Fruit fly (Drosophila melanogaster): ENCODE results near the gene toc.
A peak's percentile ranks its signal among the peaks of the same experiment; 100 is the strongest.

toc gene

DNA sequence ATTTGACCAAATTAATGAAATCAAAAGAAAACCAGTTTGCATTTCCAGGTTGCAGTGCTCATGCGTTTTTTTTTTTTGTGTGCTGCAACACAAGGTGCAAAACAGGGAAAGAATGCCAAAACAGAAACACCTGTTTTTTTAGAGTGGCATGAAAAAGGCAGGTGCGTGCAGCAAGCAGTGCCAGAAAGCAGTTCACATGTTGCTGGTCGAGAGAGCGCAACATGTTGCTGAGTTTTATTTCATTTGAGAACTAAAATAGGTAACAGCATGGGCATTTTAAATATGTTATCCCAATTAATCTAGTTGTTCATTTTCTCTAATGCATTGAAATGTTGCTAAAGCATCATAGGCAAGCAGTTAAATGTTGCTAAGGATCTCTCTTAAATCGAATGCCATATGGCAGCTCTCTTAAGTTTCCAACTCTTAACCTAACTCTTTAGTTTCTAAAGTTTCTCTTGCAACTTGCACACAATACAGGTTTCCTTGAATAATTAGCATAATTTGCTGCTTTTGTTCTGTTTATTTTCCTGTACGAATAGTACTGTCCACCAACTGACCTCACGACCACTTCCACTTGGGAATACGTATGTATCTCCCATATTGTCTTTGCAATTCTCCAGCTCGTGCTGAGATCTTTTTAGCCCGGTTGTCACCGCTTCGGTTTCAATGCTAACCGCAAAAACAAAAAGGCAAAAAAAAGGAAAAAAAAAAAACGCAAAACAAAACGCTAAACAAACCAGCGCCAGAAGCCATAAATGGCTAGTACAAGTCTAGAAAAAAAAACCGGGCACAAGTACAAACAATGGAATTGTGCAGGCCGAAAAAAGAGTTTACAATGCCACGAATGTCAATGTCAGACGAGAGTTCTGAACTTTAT is 49.4 kb downstream of the toc start (continued):
- no peak for TF ChIP-seq pzg (GFP tag; optimal IDR thresholded peaks at IDR 0.05)
- TF ChIP-seq D (optimal IDR thresholded peaks at IDR 0.05): no peak
- no peak for TF ChIP-seq D (GFP tag; optimal IDR thresholded peaks at IDR 0.05)
- TF ChIP-seq CG34422 (GFP tag; IDR thresholded peaks at IDR 0.05): no peak
- TF ChIP-seq CG2120 (GFP tag; optimal IDR thresholded peaks at IDR 0.05): no peak
- TF ChIP-seq CG10147 (GFP tag; optimal IDR thresholded peaks at IDR 0.05): no peak
- TF ChIP-seq CG2889 (GFP tag; IDR thresholded peaks at IDR 0.05): no peak
- TF ChIP-seq shn (GFP tag; optimal IDR thresholded peaks at IDR 0.05): no peak
- TF ChIP-seq tio (GFP tag; optimal IDR thresholded peaks at IDR 0.05): no peak
- TF ChIP-seq dysf (GFP tag; IDR thresholded peaks at IDR 0.05): no peak
- TF ChIP-seq lmd (GFP tag; IDR thresholded peaks at IDR 0.05): no peak
- no peak for TF ChIP-seq oc (tag; optimal IDR thresholded peaks at IDR 0.05)
- peak; percentile 16; the same call in 1 of the 2 replicates for TF ChIP-seq Rfx (GFP tag; IDR thresholded peaks at IDR 0.05)
- no peak for TF ChIP-seq sob (GFP tag; IDR thresholded peaks at IDR 0.05)
- TF ChIP-seq kah (GFP tag; optimal IDR thresholded peaks at IDR 0.05): peak; percentile 42
- no peak for TF ChIP-seq lilli (GFP tag; optimal IDR thresholded peaks at IDR 0.05)
- TF ChIP-seq Tbp (GFP tag; optimal IDR thresholded peaks at IDR 0.05): no peak
- TF ChIP-seq CG17568 (GFP tag; optimal IDR thresholded peaks at IDR 0.05): no peak
- TF ChIP-seq grn (GFP tag; optimal IDR thresholded peaks at IDR 0.05): peak; percentile 19
- TF ChIP-seq usp (GFP tag; optimal IDR thresholded peaks at IDR 0.05): no peak
- TF ChIP-seq bab2 (GFP tag; optimal IDR thresholded peaks at IDR 0.05): no peak
- no peak for TF ChIP-seq CG8478 (optimal IDR thresholded peaks at IDR 0.05)
- no peak for TF ChIP-seq CG6175 (GFP tag; IDR thresholded peaks at IDR 0.05)
- peak in 1 of 2 experiments; percentile 85 for TF ChIP-seq Eip74EF (GFP tag; optimal IDR thresholded peaks at IDR 0.05)
- TF ChIP-seq CG10462 (GFP tag; optimal IDR thresholded peaks at IDR 0.05): no peak
- peak; percentile 26 for TF ChIP-seq da (GFP tag; optimal IDR thresholded peaks at IDR 0.05)
- 0 out of 2 replicates have a peak, but pooled peaks have one; percentile 36 for TF ChIP-seq CG13287 (GFP tag; IDR thresholded peaks at IDR 0.05; ENCODE audit: partially characterized antibody)
- TF ChIP-seq dan (GFP tag; IDR thresholded peaks at IDR 0.05): no peak
- no peak for TF ChIP-seq CG6854 (GFP tag; optimal IDR thresholded peaks at IDR 0.05)
- no peak for TF ChIP-seq Neu2 (GFP tag; optimal IDR thresholded peaks at IDR 0.05; ENCODE audit: borderline replicate concordance)
- no peak for TF ChIP-seq otp (GFP tag; IDR thresholded peaks at IDR 0.05)
- no peak for TF ChIP-seq CG43689 (GFP tag; IDR thresholded peaks at IDR 0.05)
- no peak for TF ChIP-seq rib (GFP tag; IDR thresholded peaks at IDR 0.05)
- no peak for TF ChIP-seq chif (GFP tag; optimal IDR thresholded peaks at IDR 0.05)
- TF ChIP-seq CG15479 (GFP tag; optimal IDR thresholded peaks at IDR 0.05): no peak
- peak; percentile 97 for TF ChIP-seq CG3163 (GFP tag; optimal IDR thresholded peaks at IDR 0.05)
- peak; percentile 72 to 79 for TF ChIP-seq Trl (optimal IDR thresholded peaks at IDR 0.05)
- no peak for TF ChIP-seq Trl (GFP tag; optimal IDR thresholded peaks at IDR 0.05)
- peak; percentile 12 for TF ChIP-seq sd (tag; optimal IDR thresholded peaks at IDR 0.05)
- no peak for TF ChIP-seq NC2β (GFP tag; optimal IDR thresholded peaks at IDR 0.05)
- TF ChIP-seq CG11504 (tag; optimal IDR thresholded peaks at IDR 0.05): peak; percentile 100
- TF ChIP-seq CG18764 (GFP tag; optimal IDR thresholded peaks at IDR 0.05): no peak
- TF ChIP-seq vvl (GFP tag; IDR thresholded peaks at IDR 0.05): peak; percentile 36; the same call in 1 of the 2 replicates
- 0 out of 2 replicates have a peak, but pooled peaks have one; percentile 18 for TF ChIP-seq CG42726 (GFP tag; IDR thresholded peaks at IDR 0.05; ENCODE audit: partially characterized antibody)
- no peak for TF ChIP-seq CG1529 (GFP tag; optimal IDR thresholded peaks at IDR 0.05)
- no peak for TF ChIP-seq H15 (GFP tag; IDR thresholded peaks at IDR 0.05)
- no peak for TF ChIP-seq sqz (GFP tag; optimal IDR thresholded peaks at IDR 0.05)
- TF ChIP-seq tin (GFP tag; optimal IDR thresholded peaks at IDR 0.05): no peak
- no peak for TF ChIP-seq corto (GFP tag; optimal IDR thresholded peaks at IDR 0.05)
- no peak for TF ChIP-seq Gug (GFP tag; IDR thresholded peaks at IDR 0.05)
- TF ChIP-seq vnd (GFP tag; IDR thresholded peaks at IDR 0.05; ENCODE audit: partially characterized antibody): no peak
